Fruit fly (Drosophila melanogaster) whole organism, pupa: ENCODE measurements around the gene RYa-R.
A peak's percentile ranks its signal among the peaks of the same experiment; 100 is the strongest.

Experiments
- CG10348 ChIP-seq: fragments of 200-800 bp; sonication (Bioruptor generic); IDR thresholded peaks from 2 replicates; pipeline ENCODE4 v1.3.6; 2022; ENCODE audit warnings: missing biosample characterization, missing genetic modification characterization
- CG12605 ChIP-seq: fragments of 200-800 bp; sonication (Bioruptor generic); IDR thresholded peaks from 2 replicates; pipeline ENCODE4 v1.3.6; 2022; ENCODE audit warnings: missing biosample characterization, missing genetic modification characterization
- CG13204 ChIP-seq: fragments of 200-800 bp; sonication (Bioruptor generic); optimal IDR thresholded peaks from 2 replicates; lab custom pipeline; 2018; ENCODE audit warnings: missing biosample characterization, mild to moderate bottlenecking, missing genetic modification characterization, moderate library complexity
- CG14655 ChIP-seq: fragments of 200-800 bp; sonication (Bioruptor generic); optimal IDR thresholded peaks from 3 replicates; lab custom pipeline; 2017; ENCODE audit warnings: mild to moderate bottlenecking, missing biosample characterization, missing genetic modification reagents, missing genetic modification characterization
- CG15710 ChIP-seq: fragments of 200-800 bp; sonication (Bioruptor generic); optimal IDR thresholded peaks from 2 replicates; lab custom pipeline; 2018; ENCODE audit warnings: missing biosample characterization, mild to moderate bottlenecking, missing genetic modification characterization, moderate library complexity
- CG32121 ChIP-seq: fragments of 200-800 bp; sonication (Bioruptor generic); IDR thresholded peaks from 2 replicates; pipeline ENCODE4 v1.3.6; 2022; ENCODE audit warnings: missing biosample characterization, missing genetic modification characterization
- CG34367 ChIP-seq: fragments of 200-800 bp; sonication (Bioruptor generic); optimal IDR thresholded peaks from 2 replicates; lab custom pipeline; 2018; ENCODE audit warnings: missing biosample characterization, mild to moderate bottlenecking, missing genetic modification characterization
- CG4496 ChIP-seq: fragments of 200-800 bp; sonication (Bioruptor generic); IDR thresholded peaks from 3 replicates; pipeline ENCODE4 v1.3.6; 2022; ENCODE audit warnings: missing biosample characterization, missing genetic modification characterization
- CG8159 ChIP-seq: fragments of 200-800 bp; sonication (Bioruptor generic); optimal IDR thresholded peaks from 3 replicates; lab custom pipeline; 2018; ENCODE audit warnings: missing biosample characterization, mild to moderate bottlenecking, missing genetic modification characterization, moderate library complexity
- CG8301 ChIP-seq: fragments of 200-800 bp; sonication (Bioruptor generic); optimal IDR thresholded peaks from 2 replicates; lab custom pipeline; 2018; ENCODE audit warnings: missing biosample characterization, mild to moderate bottlenecking, missing genetic modification characterization
- CG9948 ChIP-seq: fragments of 200-800 bp; sonication (Bioruptor generic); optimal IDR thresholded peaks from 2 replicates; lab custom pipeline; 2018; ENCODE audit warnings: missing biosample characterization, mild to moderate bottlenecking, missing genetic modification characterization, moderate library complexity
- D1 ChIP-seq: fragments of 200-800 bp; sonication (Bioruptor generic); optimal IDR thresholded peaks from 2 replicates; lab custom pipeline; 2018; ENCODE audit warnings: missing biosample characterization, mild to moderate bottlenecking, missing genetic modification characterization, moderate library complexity
- EcR ChIP-seq: fragments of 200-800 bp; sonication (Bioruptor generic); optimal IDR thresholded peaks from 3 replicates; lab custom pipeline; 2019; ENCODE audit warnings: missing biosample characterization, missing genetic modification characterization, mild to moderate bottlenecking, moderate library complexity, missing genetic modification reagents
- Ets98B ChIP-seq: fragments of 200-800 bp; sonication (Bioruptor generic); IDR thresholded peaks from 2 replicates; pipeline ENCODE4 v1.3.6; 2022; ENCODE audit warnings: missing biosample characterization, missing genetic modification characterization
- Pif1A ChIP-seq: fragments of 200-800 bp; sonication (Bioruptor generic); optimal IDR thresholded peaks from 3 replicates; lab custom pipeline; 2016; ENCODE audit warnings: missing biosample characterization, missing genetic modification characterization
- Pif1B ChIP-seq: fragments of 200-800 bp; sonication (Bioruptor generic); optimal IDR thresholded peaks from 3 replicates; lab custom pipeline; 2016; ENCODE audit warnings: missing biosample characterization, missing genetic modification characterization
- Snoo ChIP-seq: fragments of 200-800 bp; sonication (Bioruptor generic); optimal IDR thresholded peaks from 3 replicates; lab custom pipeline; 2017; ENCODE audit warnings: missing biosample characterization, mild to moderate bottlenecking, missing genetic modification characterization, inconsistent platforms
- fd96Ca ChIP-seq: fragments of 200-800 bp; sonication (Bioruptor generic); IDR thresholded peaks from 3 replicates; pipeline ENCODE4 v1.3.6; 2022; ENCODE audit warnings: missing biosample characterization, missing genetic modification characterization
- gl ChIP-seq: fragments of 200-800 bp; sonication (Bioruptor generic); optimal IDR thresholded peaks from 2 replicates; lab custom pipeline; 2018; ENCODE audit warnings: missing biosample characterization, mild to moderate bottlenecking, missing genetic modification characterization
- rn ChIP-seq: fragments of 200-800 bp; sonication (Bioruptor generic); IDR thresholded peaks from 2 replicates; pipeline ENCODE4 v1.3.6; 2022; ENCODE audit warnings: missing biosample characterization, missing genetic modification characterization

The RYa-R gene

DNA sequence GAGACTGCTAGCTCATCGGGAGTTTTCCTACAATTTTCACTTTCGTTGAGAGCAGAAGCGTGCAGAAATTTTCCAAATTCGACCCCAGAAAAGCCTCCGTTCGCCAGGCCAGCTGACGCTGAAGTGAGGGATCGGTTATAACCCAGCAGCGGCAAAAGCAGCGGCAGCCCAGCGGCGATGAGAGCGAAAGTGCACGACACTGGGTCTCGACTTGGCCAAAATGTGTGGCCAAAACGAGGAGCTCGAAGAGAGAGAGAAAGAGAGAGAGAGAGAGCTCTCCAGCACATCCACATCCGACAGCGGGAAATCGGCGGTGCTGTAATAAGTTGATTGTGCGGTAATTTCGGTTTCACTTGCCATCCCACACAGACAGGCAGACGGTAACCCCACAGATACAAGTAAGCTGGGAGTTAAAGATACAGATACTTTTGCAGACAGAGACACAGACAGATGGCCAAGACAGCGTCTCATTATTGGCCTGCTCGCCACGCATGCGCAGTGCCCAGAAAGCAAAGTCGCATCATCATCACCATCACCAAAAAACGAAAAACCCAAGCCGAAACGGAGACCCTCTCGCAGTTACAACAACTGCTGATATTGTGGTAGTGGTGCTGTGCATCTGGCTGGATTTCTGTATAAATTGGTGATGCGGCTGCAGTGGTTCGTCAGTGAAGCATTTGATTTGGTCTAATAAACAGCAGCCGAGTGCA lies 51.9 kb downstream of the RYa-R start, which contains the start of gene TwdlT:
Gene TwdlT, plus strand, starts transcription at position 660 of the 710 bp plus-strand sequence.
- TF ChIP-seq CG9948 (tag; lab: Kevin White, UChicago), result no peak
- TF ChIP-seq Snoo, result peak; percentile 0

dm6 chr3R:27049549-27049948 lies 52.8 kb downstream of the RYa-R start:
- TF ChIP-seq CG32121 (GFP tag; lab: Robert Waterston, UW), result no peak
- no peak for TF ChIP-seq rn (GFP tag; lab: Robert Waterston, UW)
- TF ChIP-seq CG8301, result no peak
- TF ChIP-seq CG13204 (GFP tag; lab: Kevin White, UChicago), result no peak
- TF ChIP-seq CG9948 (tag; lab: Kevin White, UChicago), result no peak
- TF ChIP-seq Pif1B (GFP tag; lab: Kevin White, UChicago), result no peak
- no peak for TF ChIP-seq D1
- TF ChIP-seq fd96Ca (GFP tag; lab: Robert Waterston, UW), result no peak

DNA sequence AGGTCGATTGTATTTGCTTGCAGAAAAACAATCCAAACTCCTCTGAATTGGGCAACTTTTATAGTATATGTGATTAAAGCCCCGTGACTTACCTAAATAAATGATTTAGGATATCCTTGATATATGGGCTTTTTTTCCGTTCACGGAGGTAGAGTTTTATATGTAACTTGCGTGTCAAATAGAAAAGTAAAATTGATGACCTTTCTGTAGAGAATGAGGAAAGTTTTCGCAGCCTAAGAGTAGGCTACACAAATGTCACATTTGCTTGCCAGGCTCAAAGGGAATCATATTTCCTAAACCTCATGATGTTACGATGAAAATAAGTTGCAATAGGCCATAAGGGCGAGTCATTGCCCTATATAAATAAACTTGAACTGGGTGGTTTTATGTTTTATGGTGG lies 59.4 kb downstream of the RYa-R start:
- no peak for TF ChIP-seq CG10348 (GFP tag; lab: Robert Waterston, UW)
- no peak for TF ChIP-seq Pif1A
- no peak for TF ChIP-seq gl (tag; lab: Kevin White, UChicago)
- no peak for TF ChIP-seq CG9948 (tag; lab: Kevin White, UChicago)
- TF ChIP-seq Snoo, result no peak
- no peak for TF ChIP-seq fd96Ca (GFP tag; lab: Robert Waterston, UW)
- TF ChIP-seq CG4496 (GFP tag; lab: Robert Waterston, UW), result no peak
- no peak for TF ChIP-seq rn (GFP tag; lab: Robert Waterston, UW)
- no peak for TF ChIP-seq CG8159 (tag; lab: Kevin White, UChicago)
- TF ChIP-seq CG32121 (GFP tag; lab: Robert Waterston, UW), result no peak
- no peak for TF ChIP-seq Ets98B

DNA sequence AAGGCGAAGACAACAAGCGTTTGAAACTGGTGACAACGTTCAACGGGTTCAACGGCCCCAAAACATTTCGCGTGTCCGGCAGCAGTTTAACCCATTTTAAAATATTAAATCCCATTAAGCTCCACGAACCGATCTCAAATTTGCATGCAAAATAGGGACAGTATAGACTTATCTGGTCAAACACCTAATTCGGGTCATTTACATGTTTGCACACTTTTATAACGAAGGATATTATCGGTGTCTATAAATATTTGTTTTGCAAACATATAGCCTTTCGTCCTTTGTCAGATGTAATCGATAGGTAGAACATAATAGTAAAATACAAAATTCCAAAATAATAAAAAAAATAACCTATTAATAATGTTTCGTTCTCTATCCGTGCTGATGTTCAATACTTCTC lies 65.1 kb downstream of the RYa-R start, which contains the start of gene CG34292:
Gene CG34292, plus strand, starts transcription at position 301 of the 400 bp plus-strand sequence.
- TF ChIP-seq CG15710 (tag; lab: Kevin White, UChicago) (no peak), CG9948 (tag; lab: Kevin White, UChicago) (no peak), CG12605 (GFP tag; lab: Robert Waterston, UW) (no peak), Pif1A (no peak), rn (GFP tag; lab: Robert Waterston, UW) (no peak), CG8301 (no peak), CG34367 (no peak), gl (tag; lab: Kevin White, UChicago) (no peak)

DNA sequence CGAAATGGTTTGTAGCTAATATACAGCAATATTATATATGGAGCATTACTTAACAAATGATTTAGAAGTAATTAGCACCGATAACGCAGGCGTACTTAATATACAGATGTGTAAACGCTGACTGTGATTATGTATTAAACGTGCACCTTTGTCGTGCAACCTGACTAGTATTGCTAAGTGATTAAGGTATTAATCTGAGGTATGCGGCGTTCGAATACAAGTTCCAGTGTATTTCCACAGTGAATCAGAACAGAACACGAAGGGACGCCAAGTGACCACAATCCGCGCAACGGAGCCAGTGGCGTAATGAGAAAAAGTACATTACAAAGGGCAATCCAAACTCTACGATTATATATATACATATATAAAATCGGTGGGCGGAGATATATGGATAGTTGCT lies 67.3 kb downstream of the RYa-R start, which contains the start of gene Nep5:
Gene Nep5, minus strand, starts transcription at position 101 of the 400 bp plus-strand sequence.
- no peak for TF ChIP-seq CG13204 (GFP tag; lab: Kevin White, UChicago)
- no peak for TF ChIP-seq EcR (GFP tag; lab: Kevin White, UChicago)
- TF ChIP-seq CG8301, result no peak
- no peak for TF ChIP-seq Ets98B
- no peak for TF ChIP-seq CG15710 (tag; lab: Kevin White, UChicago)
- TF ChIP-seq CG4496 (GFP tag; lab: Robert Waterston, UW), result no peak
- no peak for TF ChIP-seq CG12605 (GFP tag; lab: Robert Waterston, UW)
- TF ChIP-seq Pif1A, result no peak
- TF ChIP-seq CG32121 (GFP tag; lab: Robert Waterston, UW), result no peak
- TF ChIP-seq rn (GFP tag; lab: Robert Waterston, UW), result no peak
- TF ChIP-seq, all 21 proteins: peak for 0

dm6 chr3R:27065136-27065535 lies 68.4 kb downstream of the RYa-R start, which contains the start of gene CG43935:
Gene CG43935, plus strand, starts transcription at chr3R:27065436.
- TF ChIP-seq Ets98B (no peak), CG8301 (no peak), Pif1A (no peak), CG32121 (GFP tag; lab: Robert Waterston, UW) (no peak), CG13204 (GFP tag; lab: Kevin White, UChicago) (no peak), CG14655 (GFP tag; lab: Kevin White, UChicago) (no peak)
- TF ChIP-seq, all 21 proteins: peak for 0

- TF ChIP-seq CG9948 (tag; lab: Kevin White, UChicago) (no peak), EcR (GFP tag; lab: Kevin White, UChicago) (no peak)
- TF ChIP-seq, all 21 proteins: peak for 0
Observed at dm6 chr3R:27067362-27067761, 70.6 kb downstream of the RYa-R start.

DNA sequence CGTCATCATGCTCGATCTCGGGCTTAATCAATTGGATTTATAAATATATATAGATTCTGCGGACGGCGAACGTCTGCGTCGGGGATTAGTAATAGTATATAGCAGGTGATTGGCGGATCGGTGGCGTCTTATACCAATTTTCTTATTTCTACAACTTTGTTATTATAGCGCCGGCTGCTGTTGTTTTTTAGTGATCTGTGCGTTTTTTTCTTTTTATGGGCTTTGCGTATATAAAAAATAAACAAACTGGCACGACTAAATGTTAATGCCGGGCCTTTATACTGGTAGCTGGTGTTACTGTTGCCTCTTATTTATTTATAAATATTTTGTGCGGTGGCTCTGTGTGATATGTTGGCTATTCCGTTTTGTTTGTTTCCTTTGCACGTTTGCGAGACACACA lies 72.4 kb downstream of the RYa-R start:
- no peak for TF ChIP-seq EcR (GFP tag; lab: Kevin White, UChicago)
- peak; percentile 36; the same call in 1 of the 2 replicates for TF ChIP-seq CG12605 (GFP tag; lab: Robert Waterston, UW)
- TF ChIP-seq Ets98B, result peak; percentile 26; the same call in 1 of the 2 replicates
- no peak for TF ChIP-seq CG15710 (tag; lab: Kevin White, UChicago)
- no peak for TF ChIP-seq CG13204 (GFP tag; lab: Kevin White, UChicago)
- TF ChIP-seq CG4496 (GFP tag; lab: Robert Waterston, UW), result 0 out of 3 replicates have a peak, but pooled peaks have one; percentile 33
- TF ChIP-seq CG8301, result no peak
- peak; percentile 66 for TF ChIP-seq gl (tag; lab: Kevin White, UChicago)
- TF ChIP-seq rn (GFP tag; lab: Robert Waterston, UW), result no peak
- no peak for TF ChIP-seq D1
- TF ChIP-seq CG9948 (tag; lab: Kevin White, UChicago), result no peak
- no peak for TF ChIP-seq CG32121 (GFP tag; lab: Robert Waterston, UW)
- peak; percentile 33; the same call in 1 of the 3 replicates for TF ChIP-seq fd96Ca (GFP tag; lab: Robert Waterston, UW)
- TF ChIP-seq Pif1A, result peak; percentile 44
- TF ChIP-seq CG10348 (GFP tag; lab: Robert Waterston, UW), result no peak
- TF ChIP-seq Pif1B (GFP tag; lab: Kevin White, UChicago), result no peak
- TF ChIP-seq CG34367, result peak; percentile 57
- no peak for TF ChIP-seq CG14655 (GFP tag; lab: Kevin White, UChicago)
- TF ChIP-seq CG8159 (tag; lab: Kevin White, UChicago), result peak; percentile 34
